Worm (Caenorhabditis elegans) whole organism, young adult: ENCODE measurements around the gene nhr-227.

Experiments used
- athp-1 ChIP-seq: sonication (generic microtip); optimal IDR thresholded peaks from 2 replicates; lab custom pipeline; 2017; ENCODE audit warnings: mild to moderate bottlenecking, missing genetic modification characterization, missing compliant biosample characterization
- gei-17 ChIP-seq: fragments of 200-800 bp; sonication (Bioruptor generic); optimal IDR thresholded peaks from 2 replicates; lab custom pipeline; 2018; ENCODE audit warnings: mild to moderate bottlenecking, missing genetic modification characterization, missing compliant biosample characterization
- lin-26 ChIP-seq: fragments of 200-800 bp; sonication (Bioruptor generic); IDR thresholded peaks from 2 replicates; pipeline ENCODE4 v1.3.6; 2022; ENCODE audit warnings: missing genetic modification reagents, missing genetic modification characterization, missing compliant biosample characterization
- nhr-179 ChIP-seq: sonication (generic microtip); optimal IDR thresholded peaks from 2 replicates; lab custom pipeline; 2016; ENCODE audit warnings: mild to moderate bottlenecking, missing genetic modification characterization, missing compliant biosample characterization
- sptf-2 ChIP-seq: fragments of 200-800 bp; sonication (Bioruptor generic); optimal IDR thresholded peaks from 2 replicates; lab custom pipeline; 2018; ENCODE audit warnings: mild to moderate bottlenecking, missing genetic modification characterization, missing compliant biosample characterization
- unc-62 ChIP-seq: fragments of 150-350 bp; optimal IDR thresholded peaks from 2 replicates; lab custom pipeline; 2014; ENCODE audit warnings: missing biosample characterization, missing genetic modification reagents, missing genetic modification characterization

DNA sequence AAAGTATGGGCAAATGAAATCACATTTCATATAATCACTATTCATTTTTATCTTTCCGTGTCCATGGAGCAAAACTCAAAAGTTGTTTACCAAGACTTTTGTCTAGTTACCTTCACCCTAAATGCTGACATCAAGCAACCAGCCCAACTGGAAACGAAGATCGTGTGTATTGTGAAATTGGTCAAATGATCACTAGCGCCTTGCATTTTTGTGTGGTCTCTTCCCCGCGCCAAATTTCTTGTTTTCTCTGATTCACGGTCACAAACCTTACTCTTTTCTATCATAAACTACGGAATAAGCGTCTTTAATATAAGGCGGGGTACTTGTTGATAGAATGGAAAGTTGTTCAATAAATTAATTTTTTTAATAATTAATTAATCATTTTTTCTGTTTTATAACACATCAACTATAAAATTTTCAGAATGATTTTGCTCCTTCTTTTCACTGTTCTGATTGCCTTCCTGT, 35.1 kb upstream of the nhr-227 start, which contains the start of gene cyp-33C7:
- no peak for TF ChIP-seq sptf-2 (GFP tag; lab: Kevin White, UChicago)
- no peak for TF ChIP-seq lin-26
- no peak for TF ChIP-seq athp-1 (tag; lab: Kevin White, UChicago)
- no peak for TF ChIP-seq gei-17 (GFP tag; lab: Kevin White, UChicago)
- TF ChIP-seq nhr-179 = no peak
- peak; percentile 28 for TF ChIP-seq unc-62 (GFP tag; lab: Kevin White, UChicago)
